Worm (Caenorhabditis elegans): ENCODE results near the gene bli-5.

DNA sequence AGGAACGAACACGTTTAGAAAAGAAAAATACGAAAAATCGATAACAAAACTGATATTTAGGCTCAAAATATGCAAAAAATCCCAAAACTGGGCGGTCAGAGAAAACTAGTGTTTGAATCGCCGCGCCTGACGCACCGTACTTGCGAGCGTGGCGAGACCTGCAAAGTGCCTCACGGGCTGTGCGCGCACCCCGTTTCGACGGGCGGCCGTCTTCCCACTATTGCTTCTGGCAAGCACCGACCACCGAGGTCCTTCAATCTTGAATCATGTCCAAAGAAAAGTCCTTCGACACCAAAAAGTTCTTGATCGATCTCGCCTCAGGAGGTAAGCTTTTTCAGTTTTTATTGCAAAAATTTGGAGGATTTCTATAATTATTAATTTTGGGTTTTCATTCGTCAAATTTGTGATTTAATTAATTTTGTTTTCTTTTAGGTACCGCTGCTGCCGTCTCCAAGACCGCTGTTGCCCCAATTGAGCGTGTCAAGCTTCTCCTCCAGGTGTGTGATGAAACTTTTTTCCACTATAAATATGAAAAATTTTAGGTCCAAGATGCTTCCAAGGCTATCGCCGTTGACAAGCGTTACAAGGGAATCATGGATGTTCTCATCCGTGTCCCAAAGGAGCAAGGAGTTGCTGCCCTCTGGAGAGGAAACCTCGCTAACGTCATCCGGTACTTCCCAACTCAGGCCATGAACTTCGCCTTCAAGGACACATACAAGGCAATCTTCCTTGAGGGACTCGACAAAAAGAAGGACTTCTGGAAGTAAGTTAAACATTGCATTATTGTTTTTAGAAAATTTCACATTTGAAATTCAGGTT, 33.6 kb upstream of the bli-5 start, which contains the start of gene ant-1.1:
- TF ChIP-seq D1046.2 (GFP tag; IDR thresholded peaks at IDR 0.05) (peak; percentile 77; the same call in 1 of the 2 replicates), mep-1 (tag; optimal IDR thresholded peaks at IDR 0.05) (peak; percentile 94), ces-1 (GFP tag; optimal IDR thresholded peaks at IDR 0.05) (no peak), nhr-76 (tag; optimal IDR thresholded peaks at IDR 0.05) (no peak), hlh-30 (tag; optimal IDR thresholded peaks at IDR 0.05; ENCODE audit: insufficient read depth) (peak; percentile 91), ctbp-1 (GFP tag; IDR thresholded peaks at IDR 0.05) (peak; percentile 75), lim-7 (GFP tag; IDR thresholded peaks at IDR 0.05) (peak; percentile 64; the same call in 1 of the 2 replicates)

Measured in whole organism, L4 larva.